Fruit fly (Drosophila melanogaster) whole organism, embryonic: ENCODE measurements around the gene CG6689.

ENCODE experiments used
- BtbVII ChIP-seq: fragments of 200-800 bp; sonication (Bioruptor generic); optimal IDR thresholded peaks from 3 replicates; lab custom pipeline; 2017; ENCODE audit warnings: missing biosample characterization, mild to moderate bottlenecking, missing genetic modification characterization
- CG10462 ChIP-seq: fragments of 200-800 bp; sonication (Bioruptor generic); optimal IDR thresholded peaks from 2 replicates; lab custom pipeline; 2016; ENCODE audit warnings: missing biosample characterization, missing genetic modification characterization
- CG11504 ChIP-seq: fragments of 200-800 bp; sonication (Bioruptor generic); optimal IDR thresholded peaks from 3 replicates; lab custom pipeline; 2019; ENCODE audit warnings: missing biosample characterization, mild to moderate bottlenecking, missing genetic modification characterization, moderate library complexity
- CG1233 ChIP-seq: fragments of 200-800 bp; sonication (Bioruptor generic); optimal IDR thresholded peaks from 4 replicates; lab custom pipeline; 2018; ENCODE audit warnings: missing biosample characterization, mild to moderate bottlenecking, missing genetic modification characterization
- CG14441 ChIP-seq: fragments of 200-800 bp; sonication (Bioruptor generic); IDR thresholded peaks from 2 replicates; pipeline ENCODE4 v1.3.6; 2022; ENCODE audit warnings: missing biosample characterization, missing genetic modification characterization
- CG1529 ChIP-seq: fragments of 200-800 bp; sonication (Bioruptor generic); optimal IDR thresholded peaks from 3 replicates; lab custom pipeline; 2018; ENCODE audit warnings: missing biosample characterization, missing genetic modification characterization
- CG1602 ChIP-seq: fragments of 200-800 bp; sonication (Bioruptor generic); optimal IDR thresholded peaks from 3 replicates; lab custom pipeline; 2016; ENCODE audit warnings: missing biosample characterization, missing genetic modification characterization
- CG16815 ChIP-seq: fragments of 200-800 bp; sonication (Bioruptor generic); optimal IDR thresholded peaks from 3 replicates; lab custom pipeline; 2017; ENCODE audit warnings: missing biosample characterization, mild to moderate bottlenecking, missing genetic modification characterization
- CG18262 ChIP-seq: fragments of 200-800 bp; optimal IDR thresholded peaks from 3 replicates; lab custom pipeline; 2019; ENCODE audit warnings: missing biosample characterization, mild to moderate bottlenecking, missing genetic modification characterization, moderate library complexity
- CG1832 ChIP-seq: fragments of 200-800 bp; sonication (Bioruptor generic); optimal IDR thresholded peaks from 2 replicates; lab custom pipeline; 2017; ENCODE audit warnings: missing biosample characterization, mild to moderate bottlenecking, missing genetic modification characterization, inconsistent platforms
- CG2129 ChIP-seq: fragments of 200-800 bp; sonication (Bioruptor generic); IDR thresholded peaks from 2 replicates; pipeline ENCODE4 v1.3.6; 2022; ENCODE audit warnings: missing biosample characterization, missing genetic modification characterization; ENCODE audit not compliant: partially characterized antibody
- CG30403 ChIP-seq: fragments of 200-800 bp; sonication (Bioruptor generic); optimal IDR thresholded peaks from 3 replicates; lab custom pipeline; 2016; ENCODE audit warnings: missing biosample characterization, missing genetic modification characterization
- CG30431 ChIP-seq: fragments of 200-800 bp; sonication (Bioruptor generic); optimal IDR thresholded peaks from 2 replicates; lab custom pipeline; 2017; ENCODE audit warnings: missing biosample characterization, missing genetic modification characterization
- CG32772 ChIP-seq: fragments of 200-800 bp; sonication (Bioruptor generic); IDR thresholded peaks from 2 replicates; pipeline ENCODE4 v1.3.6; 2022; ENCODE audit warnings: missing biosample characterization, missing genetic modification characterization
- CG5180 ChIP-seq: fragments of 200-800 bp; sonication (Bioruptor generic); optimal IDR thresholded peaks from 3 replicates; lab custom pipeline; 2017; ENCODE audit warnings: missing biosample characterization, missing genetic modification characterization, mild to moderate bottlenecking, moderate library complexity, missing genetic modification reagents
- CG6175 ChIP-seq: fragments of 200-800 bp; sonication (Bioruptor generic); IDR thresholded peaks from 3 replicates; pipeline ENCODE4 v1.3.6; 2022; ENCODE audit warnings: missing biosample characterization, missing genetic modification characterization
- CG7556 ChIP-seq: fragments of 200-800 bp; sonication (Bioruptor generic); optimal IDR thresholded peaks from 2 replicates; lab custom pipeline; 2017; ENCODE audit warnings: missing biosample characterization, mild to moderate bottlenecking, missing genetic modification characterization
- CG7839 ChIP-seq: fragments of 200-800 bp; sonication (Bioruptor generic); optimal IDR thresholded peaks from 3 replicates; lab custom pipeline; 2018; ENCODE audit warnings: missing biosample characterization, mild to moderate bottlenecking, missing genetic modification characterization, moderate library complexity
- CG8281 ChIP-seq: fragments of 200-800 bp; sonication (Bioruptor generic); optimal IDR thresholded peaks from 2 replicates; lab custom pipeline; 2018; ENCODE audit warnings: missing biosample characterization, mild to moderate bottlenecking, missing genetic modification characterization, moderate library complexity
- CG8924 ChIP-seq: fragments of 200-800 bp; optimal IDR thresholded peaks from 3 replicates; lab custom pipeline; 2019; ENCODE audit warnings: missing biosample characterization, mild to moderate bottlenecking, missing genetic modification characterization, moderate library complexity
- CG9215 ChIP-seq: fragments of 200-800 bp; sonication (Bioruptor generic); IDR thresholded peaks from 2 replicates; pipeline ENCODE4 v1.3.6; 2022; ENCODE audit warnings: missing biosample characterization, missing genetic modification characterization
- CG9932 ChIP-seq: fragments of 200-800 bp; sonication (Bioruptor generic); IDR thresholded peaks from 2 replicates; pipeline ENCODE4 v1.3.6; 2022; ENCODE audit warnings: missing biosample characterization, missing genetic modification characterization
- CrebB ChIP-seq: fragments of 200-800 bp; sonication (Bioruptor generic); optimal IDR thresholded peaks from 3 replicates; lab custom pipeline; 2018; ENCODE audit warnings: missing biosample characterization, mild to moderate bottlenecking, missing genetic modification characterization
- D19A ChIP-seq: fragments of 200-800 bp; optimal IDR thresholded peaks from 3 replicates; lab custom pipeline; 2019; ENCODE audit warnings: missing biosample characterization, mild to moderate bottlenecking, missing genetic modification characterization, moderate library complexity
- Drgx ChIP-seq: fragments of 200-800 bp; sonication (Bioruptor generic); IDR thresholded peaks from 2 replicates; pipeline ENCODE4 v1.3.6; 2022; ENCODE audit warnings: missing biosample characterization, missing genetic modification characterization
- E2f2 ChIP-seq: fragments of 200-800 bp; sonication (Bioruptor generic); IDR thresholded peaks from 2 replicates; pipeline ENCODE4 v1.3.6; 2022; ENCODE audit warnings: missing biosample characterization, missing genetic modification characterization
- H15 ChIP-seq: fragments of 200-800 bp; sonication (Bioruptor generic); IDR thresholded peaks from 3 replicates; pipeline ENCODE4 v1.3.6; 2022; ENCODE audit warnings: missing biosample characterization, missing genetic modification characterization
- H2.0 ChIP-seq: fragments of 200-800 bp; sonication (Bioruptor generic); IDR thresholded peaks from 2 replicates; pipeline ENCODE4 v1.3.6; 2022; ENCODE audit warnings: missing biosample characterization, missing genetic modification characterization
- HLH3B ChIP-seq: fragments of 200-800 bp; sonication (Bioruptor generic); IDR thresholded peaks from 2 replicates; pipeline ENCODE4 v1.3.6; 2022; ENCODE audit warnings: missing biosample characterization, missing genetic modification characterization
- Hand ChIP-seq: fragments of 200-800 bp; sonication (Bioruptor generic); optimal IDR thresholded peaks from 2 replicates; lab custom pipeline; 2017; ENCODE audit warnings: mild to moderate bottlenecking, missing biosample characterization, missing genetic modification reagents, missing genetic modification characterization
- Hsf ChIP-seq: fragments of 200-800 bp; sonication (Bioruptor generic); optimal IDR thresholded peaks from 3 replicates; lab custom pipeline; 2016; ENCODE audit warnings: missing biosample characterization, missing genetic modification characterization
- MTF-1 ChIP-seq: fragments of 200-800 bp; sonication (Bioruptor generic); optimal IDR thresholded peaks from 2 replicates; lab custom pipeline; 2018; ENCODE audit warnings: missing biosample characterization, mild to moderate bottlenecking, missing genetic modification characterization, borderline replicate concordance
- Meics ChIP-seq: fragments of 200-800 bp; sonication (Bioruptor generic); optimal IDR thresholded peaks from 2 replicates; lab custom pipeline; 2017; ENCODE audit warnings: missing biosample characterization, mild to moderate bottlenecking, missing genetic modification characterization
- NFAT ChIP-seq: fragments of 200-800 bp; sonication (Bioruptor generic); IDR thresholded peaks from 2 replicates; pipeline ENCODE4 v1.3.6; 2022; ENCODE audit warnings: missing biosample characterization, missing genetic modification characterization
- NfI ChIP-seq: fragments of 200-800 bp; sonication (Bioruptor generic); optimal IDR thresholded peaks from 3 replicates; lab custom pipeline; 2018; ENCODE audit warnings: missing biosample characterization, mild to moderate bottlenecking, missing genetic modification characterization, moderate library complexity
- Sox102F ChIP-seq: fragments of 200-800 bp; sonication (Bioruptor generic); optimal IDR thresholded peaks from 2 replicates; lab custom pipeline; 2018; ENCODE audit warnings: missing biosample characterization, mild to moderate bottlenecking, missing genetic modification characterization, moderate library complexity
- Usf ChIP-seq: fragments of 200-800 bp; sonication (Bioruptor generic); optimal IDR thresholded peaks from 2 replicates; lab custom pipeline; 2017; ENCODE audit warnings: missing genotype, missing biosample characterization, missing genetic modification characterization
- btn ChIP-seq: fragments of 200-800 bp; sonication (Bioruptor generic); optimal IDR thresholded peaks from 2 replicates; lab custom pipeline; 2016; ENCODE audit warnings: missing biosample characterization, missing genetic modification characterization
- ci ChIP-seq: fragments of 200-800 bp; sonication (Bioruptor generic); IDR thresholded peaks from 3 replicates; pipeline ENCODE4 v1.3.6; 2022; ENCODE audit warnings: missing biosample characterization, missing genetic modification characterization
- dpn ChIP-seq, 2 experiments: fragments of 200-800 bp; sonication (Bioruptor generic); optimal IDR thresholded peaks; 3 replicates each; lab custom pipeline; 2016; ENCODE audit warnings: missing biosample characterization in 2 of 2, missing genetic modification characterization in 2 of 2
- fd3F ChIP-seq: fragments of 200-800 bp; sonication (Bioruptor generic); optimal IDR thresholded peaks from 2 replicates; lab custom pipeline; 2018; ENCODE audit warnings: missing biosample characterization, mild to moderate bottlenecking, missing genetic modification characterization, moderate library complexity
- hbn ChIP-seq: fragments of 200-800 bp; sonication (Bioruptor generic); IDR thresholded peaks from 2 replicates; pipeline ENCODE4 v1.3.6; 2022; ENCODE audit warnings: missing biosample characterization, missing genetic modification characterization; ENCODE audit not compliant: partially characterized antibody
- lbe ChIP-seq: fragments of 200-800 bp; sonication (Bioruptor generic); optimal IDR thresholded peaks from 2 replicates; lab custom pipeline; 2016; ENCODE audit warnings: missing biosample characterization, mild to moderate bottlenecking, missing genetic modification characterization
- run ChIP-seq: fragments of 200-800 bp; sonication (Bioruptor generic); optimal IDR thresholded peaks from 3 replicates; lab custom pipeline; 2018; ENCODE audit warnings: missing biosample characterization, mild to moderate bottlenecking, missing genetic modification characterization
- seq ChIP-seq: fragments of 200-800 bp; sonication (Bioruptor generic); IDR thresholded peaks from 2 replicates; pipeline ENCODE4 v1.3.6; 2022; ENCODE audit warnings: missing biosample characterization, missing genetic modification characterization
- slou ChIP-seq: fragments of 200-800 bp; sonication (Bioruptor generic); optimal IDR thresholded peaks from 3 replicates; lab custom pipeline; 2016; ENCODE audit warnings: missing biosample characterization, missing genetic modification characterization
- so ChIP-seq: fragments of 200-800 bp; sonication (Bioruptor generic); IDR thresholded peaks from 3 replicates; pipeline ENCODE4 v1.3.6; 2022; ENCODE audit warnings: missing biosample characterization, missing genetic modification characterization
- ssp ChIP-seq: fragments of 200-800 bp; sonication (Bioruptor generic); IDR thresholded peaks from 2 replicates; pipeline ENCODE4 v1.3.6; 2022; ENCODE audit warnings: missing biosample characterization, missing genetic modification characterization
- tin ChIP-seq: fragments of 200-800 bp; sonication (Bioruptor generic); optimal IDR thresholded peaks from 3 replicates; lab custom pipeline; 2016; ENCODE audit warnings: missing biosample characterization, missing genetic modification characterization
- unpg ChIP-seq: fragments of 200-800 bp; sonication (Bioruptor generic); optimal IDR thresholded peaks from 3 replicates; lab custom pipeline; 2018; ENCODE audit warnings: missing biosample characterization, mild to moderate bottlenecking, missing genetic modification characterization, moderate library complexity

Gene CG6689

DNA sequence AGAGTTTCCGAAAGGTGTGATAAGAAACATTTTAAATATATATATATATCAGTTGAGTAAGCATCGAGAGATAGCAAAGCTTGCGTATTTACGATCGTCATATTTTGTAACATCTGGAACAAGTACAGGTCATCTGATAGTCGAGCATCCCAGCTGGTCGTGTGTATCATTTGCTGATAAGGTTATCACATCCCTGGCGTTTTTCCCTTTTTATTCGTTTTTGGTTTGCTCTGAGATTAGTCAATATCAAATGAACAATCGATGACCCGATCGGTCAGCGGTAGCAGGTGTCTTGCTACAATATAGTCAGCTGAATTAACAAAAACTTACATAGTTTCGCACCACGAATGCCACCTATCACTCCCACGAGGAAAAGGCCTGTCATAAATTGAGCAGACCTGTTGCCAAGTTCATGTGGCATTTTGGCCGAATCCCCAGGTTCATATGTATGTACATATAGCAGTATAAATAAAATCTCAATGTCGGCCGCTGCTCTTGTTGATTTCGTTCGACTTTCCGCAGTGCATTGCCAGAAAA, 18.9 kb downstream of the CG6689 start (continued):
- TF ChIP-seq hbn (GFP tag; lab: Robert Waterston, UW), result no peak
- peak; percentile 40 for TF ChIP-seq CG9932 (GFP tag; lab: Robert Waterston, UW)
- TF ChIP-seq ci, result no peak
- no peak for TF ChIP-seq CG2129
- no peak for TF ChIP-seq CG1832
- TF ChIP-seq CG1602 (GFP tag; lab: Kevin White, UChicago), result peak; percentile 9
- TF ChIP-seq Sox102F (GFP tag; lab: Kevin White, UChicago), result peak; percentile 71
- no peak for TF ChIP-seq btn (GFP tag; lab: Kevin White, UChicago)
- TF ChIP-seq H15 (GFP tag; lab: Robert Waterston, UW), result peak; percentile 55; the same call in 2 of the 3 replicates
- peak; percentile 37; the same call in 1 of the 2 replicates for TF ChIP-seq ssp (GFP tag; lab: Robert Waterston, UW)
- TF ChIP-seq CG30403 (GFP tag; lab: Kevin White, UChicago), result peak; percentile 59
- TF ChIP-seq CG32772 (GFP tag; lab: Robert Waterston, UW), result 0 out of 2 replicates have a peak, but pooled peaks have one; percentile 32
- TF ChIP-seq BtbVII (GFP tag; lab: Kevin White, UChicago), result peak; percentile 9
- no peak for TF ChIP-seq CG5180 (GFP tag; lab: Kevin White, UChicago)
- 0 out of 3 replicates have a peak, but pooled peaks have one; percentile 50 for TF ChIP-seq CG6175 (GFP tag; lab: Robert Waterston, UW)
- peak; percentile 15 for TF ChIP-seq fd3F (GFP tag; lab: Kevin White, UChicago)
- TF ChIP-seq unpg (GFP tag; lab: Kevin White, UChicago), result peak; percentile 58
- TF ChIP-seq lbe (GFP tag; lab: Kevin White, UChicago), result peak; percentile 81
- no peak for TF ChIP-seq CG10462
- peak; percentile 5 for TF ChIP-seq slou
- TF ChIP-seq Drgx (GFP tag; lab: Robert Waterston, UW), result peak; percentile 47
- peak; percentile 77 for TF ChIP-seq Meics (GFP tag; lab: Kevin White, UChicago)
- peak; percentile 50 for TF ChIP-seq CG18262 (tag; lab: Kevin White, UChicago)
- peak; percentile 59 for TF ChIP-seq D19A (tag; lab: Kevin White, UChicago)
- TF ChIP-seq CG16815 (GFP tag; lab: Kevin White, UChicago), result peak; percentile 22
- peak; percentile 7 for TF ChIP-seq Usf (GFP tag; lab: Kevin White, UChicago)
- no peak for TF ChIP-seq run (tag; lab: Kevin White, UChicago)
- TF ChIP-seq CG7556 (GFP tag; lab: Kevin White, UChicago), result peak; percentile 51
- TF ChIP-seq MTF-1 (GFP tag; lab: Kevin White, UChicago), result no peak
- TF ChIP-seq CG30431 (GFP tag; lab: Kevin White, UChicago), result no peak
- peak; percentile 2 for TF ChIP-seq CG8281
- TF ChIP-seq dpn (GFP tag; optimal IDR thresholded peaks at IDR 0.05; lab: Kevin White, UChicago), result peak in 1 of 2 experiments; percentile 65
- TF ChIP-seq NfI (GFP tag; lab: Kevin White, UChicago), result peak; percentile 60
- TF ChIP-seq HLH3B, result peak; percentile 50
- no peak for TF ChIP-seq NFAT
- peak; percentile 47 for TF ChIP-seq H2.0 (GFP tag; lab: Robert Waterston, UW)
- TF ChIP-seq CG9215 (GFP tag; lab: Robert Waterston, UW), result peak; percentile 41; the same call in 1 of the 2 replicates
- TF ChIP-seq CG8924 (tag; lab: Kevin White, UChicago), result peak; percentile 58
- TF ChIP-seq seq (GFP tag; lab: Robert Waterston, UW), result peak; percentile 48; the same call in 1 of the 2 replicates
- peak; percentile 19; the same call in 1 of the 2 replicates for TF ChIP-seq E2f2 (GFP tag; lab: Robert Waterston, UW)
- TF ChIP-seq Hsf (GFP tag; lab: Kevin White, UChicago), result no peak
- TF ChIP-seq Hand (GFP tag; lab: Kevin White, UChicago), result peak; percentile 60
- no peak for TF ChIP-seq so (GFP tag; lab: Robert Waterston, UW)
- TF ChIP-seq CG7839, result peak; percentile 79
- TF ChIP-seq CG1233 (GFP tag; lab: Kevin White, UChicago), result peak; percentile 58
- TF ChIP-seq CG11504 (tag; lab: Kevin White, UChicago), result peak; percentile 76
- TF ChIP-seq CrebB, result peak; percentile 29
- TF ChIP-seq tin, result peak; percentile 5
- no peak for TF ChIP-seq CG1529 (GFP tag; lab: Kevin White, UChicago)
- peak; percentile 75 for TF ChIP-seq CG14441 (GFP tag; lab: Robert Waterston, UW)
